Fruit fly (Drosophila melanogaster) whole organism, embryonic: Measurements from ENCODE around the gene Unc-115b.
A peak's percentile ranks its signal among the peaks of the same experiment; 100 is the strongest.

Experiments
- CG10543 ChIP-seq: fragments of 200-800 bp; sonication (Bioruptor generic); optimal IDR thresholded peaks from 3 replicates; lab custom pipeline; 2017; ENCODE audit warnings: missing biosample characterization, mild to moderate bottlenecking, missing genetic modification characterization, moderate library complexity
- CG13894 ChIP-seq: fragments of 200-800 bp; sonication (Bioruptor generic); optimal IDR thresholded peaks from 3 replicates; lab custom pipeline; 2018; ENCODE audit warnings: missing biosample characterization, mild to moderate bottlenecking, missing genetic modification characterization, moderate library complexity
- CG15011 ChIP-seq: fragments of 200-800 bp; sonication (Bioruptor generic); optimal IDR thresholded peaks from 3 replicates; lab custom pipeline; 2018; ENCODE audit warnings: missing biosample characterization, mild to moderate bottlenecking, missing genetic modification characterization
- CG16779 ChIP-seq: fragments of 200-800 bp; sonication (Bioruptor generic); IDR thresholded peaks from 2 replicates; pipeline ENCODE4 v1.3.6; 2022; ENCODE audit warnings: missing biosample characterization, missing genetic modification characterization
- CG1792 ChIP-seq: fragments of 200-800 bp; sonication (Bioruptor generic); optimal IDR thresholded peaks from 2 replicates; lab custom pipeline; 2016; ENCODE audit warnings: missing biosample characterization, missing genetic modification characterization
- CG18262 ChIP-seq: fragments of 200-800 bp; optimal IDR thresholded peaks from 3 replicates; lab custom pipeline; 2019; ENCODE audit warnings: missing biosample characterization, mild to moderate bottlenecking, missing genetic modification characterization, moderate library complexity
- CG2120 ChIP-seq: fragments of 200-800 bp; sonication (Bioruptor generic); optimal IDR thresholded peaks from 3 replicates; lab custom pipeline; 2016; ENCODE audit warnings: missing biosample characterization, missing genetic modification characterization
- CG2678 ChIP-seq: fragments of 200-800 bp; sonication (Bioruptor generic); optimal IDR thresholded peaks from 3 replicates; lab custom pipeline; 2019; ENCODE audit warnings: missing biosample characterization, mild to moderate bottlenecking, missing genetic modification characterization, moderate library complexity
- CG33557 ChIP-seq: fragments of 200-800 bp; sonication (Bioruptor generic); optimal IDR thresholded peaks from 2 replicates; lab custom pipeline; 2019; ENCODE audit warnings: missing biosample characterization, mild to moderate bottlenecking, missing genetic modification characterization, moderate library complexity
- CG34376 ChIP-seq: fragments of 200-800 bp; sonication (Bioruptor generic); optimal IDR thresholded peaks from 2 replicates; lab custom pipeline; 2018; ENCODE audit warnings: missing biosample characterization, mild to moderate bottlenecking, missing genetic modification characterization
- CG4360 ChIP-seq: fragments of 200-800 bp; sonication (Bioruptor generic); IDR thresholded peaks from 2 replicates; pipeline ENCODE4 v1.3.6; 2022; ENCODE audit warnings: missing biosample characterization, missing genetic modification characterization
- CG4707 ChIP-seq: fragments of 200-800 bp; sonication (Bioruptor generic); optimal IDR thresholded peaks from 2 replicates; lab custom pipeline; 2018; ENCODE audit warnings: missing biosample characterization, mild to moderate bottlenecking, missing genetic modification characterization, moderate library complexity
- CG7357 ChIP-seq: fragments of 200-800 bp; sonication (Bioruptor generic); IDR thresholded peaks from 3 replicates; pipeline ENCODE4 v1.3.6; 2022; ENCODE audit warnings: missing biosample characterization, missing genetic modification characterization
- CG7987 ChIP-seq: fragments of 200-800 bp; sonication (Bioruptor generic); optimal IDR thresholded peaks from 2 replicates; lab custom pipeline; 2018; ENCODE audit warnings: missing biosample characterization, mild to moderate bottlenecking, missing genetic modification characterization, moderate library complexity
- CG8281 ChIP-seq: fragments of 200-800 bp; sonication (Bioruptor generic); optimal IDR thresholded peaks from 2 replicates; lab custom pipeline; 2018; ENCODE audit warnings: missing biosample characterization, mild to moderate bottlenecking, missing genetic modification characterization, moderate library complexity
- CG9609 ChIP-seq: fragments of 200-800 bp; sonication (Bioruptor generic); optimal IDR thresholded peaks from 3 replicates; lab custom pipeline; 2016; ENCODE audit warnings: missing biosample characterization, missing genetic modification characterization
- CG9817 ChIP-seq: fragments of 200-800 bp; sonication (Bioruptor generic); optimal IDR thresholded peaks from 2 replicates; lab custom pipeline; 2018; ENCODE audit warnings: missing biosample characterization, mild to moderate bottlenecking, missing genetic modification characterization, moderate library complexity
- D19B ChIP-seq: fragments of 200-800 bp; sonication (Bioruptor generic); optimal IDR thresholded peaks from 2 replicates; lab custom pipeline; 2017; ENCODE audit warnings: missing biosample characterization, mild to moderate bottlenecking, missing genetic modification characterization
- GATAe ChIP-seq: fragments of 200-800 bp; sonication (Bioruptor generic); conservative IDR thresholded peaks from 2 replicates; pipeline ENCODE4 v1.3.6; 2022; ENCODE audit warnings: missing biosample characterization, missing genetic modification characterization
- Gsc ChIP-seq: fragments of 200-800 bp; sonication (Bioruptor generic); IDR thresholded peaks from 2 replicates; pipeline ENCODE4 v1.3.6; 2022; ENCODE audit warnings: missing biosample characterization, missing genetic modification characterization
- Hr78 ChIP-seq, 2 experiments: fragments of 200-800 bp in 1 of 2; fragments of >200 bp in 1 of 2; sonication (Bioruptor generic) in 1 of 2; optimal IDR thresholded peaks; 2 replicates each; lab custom pipeline; 2017 to 2019; ENCODE audit warnings: missing biosample characterization in 2 of 2, missing genetic modification characterization in 2 of 2, mild to moderate bottlenecking in 1 of 2, moderate library complexity in 1 of 2
- Lhr ChIP-seq: fragments of 200-800 bp; sonication (Bioruptor generic); optimal IDR thresholded peaks from 3 replicates; lab custom pipeline; 2017; ENCODE audit warnings: mild to moderate bottlenecking, missing biosample characterization, missing genetic modification reagents, missing genetic modification characterization
- Med ChIP-seq: fragments of 200-800 bp; sonication (Bioruptor generic); peaks from one replicate; lab custom pipeline; 2016; ENCODE audit warnings: missing biosample characterization, missing genetic modification characterization, mild to moderate bottlenecking, inconsistent platforms, moderate library complexity
- Oaz ChIP-seq: fragments of 200-800 bp; sonication (Bioruptor generic); IDR thresholded peaks from 2 replicates; pipeline ENCODE4 v1.3.6; 2022; ENCODE audit warnings: missing biosample characterization, missing genetic modification characterization
- PHDP ChIP-seq: fragments of 200-800 bp; sonication (Bioruptor generic); optimal IDR thresholded peaks from 3 replicates; lab custom pipeline; 2018; ENCODE audit warnings: missing biosample characterization, mild to moderate bottlenecking, missing genetic modification characterization, moderate library complexity
- Pdp1 ChIP-seq, 2 experiments: fragments of 200-800 bp; sonication (Bioruptor generic); optimal IDR thresholded peaks; 3 replicates each; lab custom pipeline; 2016; ENCODE audit warnings: missing biosample characterization in 2 of 2, missing genetic modification characterization in 2 of 2, mild to moderate bottlenecking in 1 of 2, moderate library complexity in 1 of 2
- Vsx1 ChIP-seq: fragments of 200-800 bp; sonication (Bioruptor generic); optimal IDR thresholded peaks from 2 replicates; lab custom pipeline; 2017; ENCODE audit warnings: missing biosample characterization, mild to moderate bottlenecking, missing genetic modification characterization, missing genetic modification reagents
- cwo ChIP-seq: fragments of 200-800 bp; sonication (Bioruptor generic); optimal IDR thresholded peaks from 3 replicates; lab custom pipeline; 2017; ENCODE audit warnings: missing biosample characterization, missing genetic modification characterization, mild to moderate bottlenecking, moderate library complexity, missing genetic modification reagents
- dmrt99B ChIP-seq: fragments of 200-800 bp; sonication (Bioruptor generic); optimal IDR thresholded peaks from 2 replicates; lab custom pipeline; 2018; ENCODE audit warnings: missing biosample characterization, mild to moderate bottlenecking, missing genetic modification characterization, moderate library complexity
- exex ChIP-seq: fragments of 200-800 bp; sonication (Bioruptor generic); optimal IDR thresholded peaks from 4 replicates; lab custom pipeline; 2018; ENCODE audit warnings: missing biosample characterization, mild to moderate bottlenecking, missing genetic modification characterization, moderate library complexity
- grn ChIP-seq: fragments of 200-800 bp; sonication (Bioruptor generic); optimal IDR thresholded peaks from 3 replicates; lab custom pipeline; 2017; ENCODE audit warnings: missing biosample characterization, missing genetic modification characterization
- gsb ChIP-seq: fragments of 200-800 bp; sonication (Bioruptor generic); IDR thresholded peaks from 2 replicates; pipeline ENCODE4 v1.3.6; 2022; ENCODE audit warnings: missing biosample characterization, missing genetic modification characterization
- jumu ChIP-seq: fragments of 200-800 bp; sonication (Bioruptor generic); optimal IDR thresholded peaks from 3 replicates; lab custom pipeline; 2016; ENCODE audit warnings: missing biosample characterization, missing genetic modification characterization
- kay ChIP-seq: fragments of 200-800 bp; sonication (Bioruptor generic); optimal IDR thresholded peaks from 2 replicates; lab custom pipeline; 2016; ENCODE audit warnings: missing biosample characterization, missing genetic modification characterization
- lab ChIP-seq: fragments of 200-800 bp; sonication (Bioruptor generic); optimal IDR thresholded peaks from 3 replicates; lab custom pipeline; 2017; ENCODE audit warnings: missing biosample characterization, missing genetic modification characterization, mild to moderate bottlenecking, moderate library complexity, missing genetic modification reagents
- mirr ChIP-seq: fragments of 200-800 bp; sonication (Bioruptor generic); optimal IDR thresholded peaks from 3 replicates; lab custom pipeline; 2018; ENCODE audit warnings: missing biosample characterization, mild to moderate bottlenecking, missing genetic modification characterization
- mld ChIP-seq: fragments of 200-800 bp; sonication (Bioruptor generic); IDR thresholded peaks from 3 replicates; pipeline ENCODE4 v1.3.6; 2022; ENCODE audit warnings: missing biosample characterization, missing genetic modification characterization; ENCODE audit not compliant: partially characterized antibody
- nmo ChIP-seq: fragments of 200-800 bp; sonication (Bioruptor generic); optimal IDR thresholded peaks from 2 replicates; lab custom pipeline; 2018; ENCODE audit warnings: missing biosample characterization, mild to moderate bottlenecking, missing genetic modification characterization, moderate library complexity
- oc ChIP-seq: fragments of 200-800 bp; sonication (Bioruptor generic); optimal IDR thresholded peaks from 2 replicates; lab custom pipeline; 2018; ENCODE audit warnings: missing biosample characterization, mild to moderate bottlenecking, missing genetic modification characterization, moderate library complexity
- sens-2 ChIP-seq: fragments of 200-800 bp; sonication (Bioruptor generic); IDR thresholded peaks from 2 replicates; pipeline ENCODE4 v1.3.6; 2022; ENCODE audit warnings: missing biosample characterization, missing genetic modification characterization
- sob ChIP-seq: fragments of 200-800 bp; sonication (Bioruptor generic); IDR thresholded peaks from 2 replicates; pipeline ENCODE4 v1.3.6; 2022; ENCODE audit warnings: missing biosample characterization, missing genetic modification characterization
- tgo ChIP-seq: fragments of 200-800 bp; sonication (Bioruptor generic); IDR thresholded peaks from 3 replicates; pipeline ENCODE4 v1.3.6; 2022; ENCODE audit warnings: missing biosample characterization, missing genetic modification characterization
- tup ChIP-seq: fragments of 200-800 bp; sonication (Bioruptor generic); optimal IDR thresholded peaks from 2 replicates; lab custom pipeline; 2016; ENCODE audit warnings: missing biosample characterization, mild to moderate bottlenecking, missing genetic modification characterization, moderate library complexity
- yki ChIP-seq: fragments of >200 bp; optimal IDR thresholded peaks from 3 replicates; lab custom pipeline; 2018

The Unc-115b gene

DNA sequence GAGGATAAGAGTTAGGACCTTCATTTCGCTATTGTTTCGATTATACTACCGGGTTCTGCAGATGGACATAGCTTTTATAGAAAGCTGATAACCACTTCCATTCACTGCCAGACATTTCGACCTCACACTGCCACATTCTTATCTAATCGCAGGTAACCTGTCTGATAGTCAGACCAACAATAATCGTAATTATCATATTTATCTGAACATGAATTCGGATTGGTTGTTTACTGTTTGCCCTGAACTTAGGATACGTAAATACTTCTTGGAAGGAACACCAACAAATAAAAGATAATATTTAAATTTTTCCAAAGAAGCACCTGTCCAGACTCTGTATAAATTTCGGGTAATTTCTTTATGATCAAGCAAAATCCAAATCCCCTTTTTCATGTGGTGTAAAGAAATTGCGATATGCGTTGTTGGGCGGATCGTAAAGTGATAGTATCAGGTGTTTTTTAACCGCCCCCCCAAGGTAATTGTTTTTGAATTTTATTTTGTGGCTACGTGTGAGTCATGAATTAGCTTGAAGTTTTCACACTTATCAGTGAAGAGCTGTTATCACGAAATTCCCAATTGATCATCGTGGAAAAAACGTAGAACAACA lies 46.4 kb downstream of the Unc-115b start, which contains the start of gene Fst (continued):
- TF ChIP-seq Lhr (GFP tag; lab: Kevin White, UChicago), result no peak
- no peak for TF ChIP-seq tup
- TF ChIP-seq Med (GFP tag; lab: Kevin White, UChicago), result peak; percentile 25
- no peak for TF ChIP-seq CG9609 (GFP tag; lab: Kevin White, UChicago)
- TF ChIP-seq GATAe, result peak; percentile 62
- no peak for TF ChIP-seq CG7987 (GFP tag; lab: Kevin White, UChicago)
- TF ChIP-seq exex (tag; lab: Kevin White, UChicago), result peak; percentile 90
- TF ChIP-seq gsb (GFP tag; lab: Robert Waterston, UW), result no peak
- no peak for TF ChIP-seq CG4707 (GFP tag; lab: Kevin White, UChicago)
- TF ChIP-seq oc, result no peak
- no peak for TF ChIP-seq tgo (GFP tag; lab: Robert Waterston, UW)
- peak; percentile 15 for TF ChIP-seq CG10543 (GFP tag; lab: Kevin White, UChicago)
- no peak for TF ChIP-seq CG7357 (GFP tag; lab: Robert Waterston, UW)
- no peak for TF ChIP-seq dmrt99B
- peak; percentile 5 for TF ChIP-seq Vsx1 (GFP tag; lab: Kevin White, UChicago)
- TF ChIP-seq grn (GFP tag; lab: Kevin White, UChicago), result peak; percentile 88
- TF ChIP-seq CG1792 (GFP tag; lab: Kevin White, UChicago), result no peak
- no peak for TF ChIP-seq CG15011 (GFP tag; lab: Kevin White, UChicago)
- no peak for TF ChIP-seq CG33557 (GFP tag; lab: Kevin White, UChicago)
- no peak for TF ChIP-seq CG2120 (GFP tag; lab: Kevin White, UChicago)
- TF ChIP-seq CG9817 (tag; lab: Kevin White, UChicago), result no peak
- no peak for TF ChIP-seq CG16779 (GFP tag; lab: Robert Waterston, UW)
- TF ChIP-seq CG18262 (tag; lab: Kevin White, UChicago), result no peak
- TF ChIP-seq nmo (GFP tag; lab: Kevin White, UChicago), result no peak
- TF ChIP-seq CG8281 (tag; lab: Kevin White, UChicago), result no peak
- peak; percentile 9 for TF ChIP-seq cwo (GFP tag; lab: Kevin White, UChicago)
- TF ChIP-seq kay (GFP tag; lab: Kevin White, UChicago), result no peak
- TF ChIP-seq Gsc, result no peak
- no peak for TF ChIP-seq D19B (GFP tag; lab: Kevin White, UChicago)
- TF ChIP-seq CG2678 (tag; lab: Kevin White, UChicago), result peak; percentile 25

- peak; percentile 40 for TF ChIP-seq grn (GFP tag; lab: Kevin White, UChicago)
- no peak for TF ChIP-seq Oaz (GFP tag; lab: Robert Waterston, UW)
- TF ChIP-seq jumu (GFP tag; lab: Kevin White, UChicago), result no peak
- TF ChIP-seq CG13894 (tag; lab: Kevin White, UChicago), result peak; percentile 2
- no peak for TF ChIP-seq sens-2 (GFP tag; lab: Robert Waterston, UW)
- peak; percentile 11 for TF ChIP-seq CG34376 (GFP tag; lab: Kevin White, UChicago)
- no peak for TF ChIP-seq PHDP
- peak; percentile 84 for TF ChIP-seq exex (tag; lab: Kevin White, UChicago)
- peak; percentile 93 for TF ChIP-seq CG8281 (tag; lab: Kevin White, UChicago)
- no peak for TF ChIP-seq mld
- TF ChIP-seq CG4360, result no peak
- 0 out of 2 replicates have a peak, but pooled peaks have one; percentile 10 for TF ChIP-seq sob
- peak in 1 of 2 experiments; percentile 46 for TF ChIP-seq Hr78 (GFP tag; optimal IDR thresholded peaks at IDR 0.05; lab: Kevin White, UChicago)
- TF ChIP-seq mirr (GFP tag; lab: Kevin White, UChicago), result peak; percentile 66
- TF ChIP-seq Pdp1 (GFP tag; optimal IDR thresholded peaks at IDR 0.05; lab: Kevin White, UChicago), result peak in 1 of 2 experiments; percentile 69
- TF ChIP-seq lab (GFP tag; lab: Kevin White, UChicago), result peak; percentile 41
- TF ChIP-seq yki (lab: Kevin White, UChicago), result no peak
- TF ChIP-seq, all 482 proteins: peak for 10
Observed at dm6 chr3R:9644620-9645019, 48.0 kb downstream of the Unc-115b start.
